Worm (Caenorhabditis elegans): Measurements from ENCODE around the gene tsp-20.

DNA sequence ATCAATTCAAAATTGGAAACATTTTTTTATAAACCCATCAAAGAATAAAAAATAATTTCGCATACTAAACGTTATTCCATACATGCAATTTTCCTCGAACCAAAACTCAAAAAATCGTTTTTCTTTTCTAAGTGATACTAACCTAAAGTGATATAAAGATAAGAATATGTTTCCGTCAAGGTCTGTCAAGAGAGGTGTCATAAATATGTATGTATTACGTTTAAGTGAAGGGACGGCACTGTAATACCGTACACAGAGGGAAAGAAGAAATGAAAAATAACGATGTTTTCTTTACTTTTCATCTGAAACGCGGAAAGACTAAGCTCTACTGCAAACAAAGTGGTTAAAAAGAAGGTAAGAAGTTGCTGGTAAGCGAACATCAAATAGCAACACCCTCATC lies 27.4 kb downstream of the tsp-20 start:
- no peak for TF ChIP-seq nhr-28 (tag; optimal IDR thresholded peaks at IDR 0.05)
- no peak for TF ChIP-seq lin-39 (tag; optimal IDR thresholded peaks at IDR 0.05)
- TF ChIP-seq fkh-10 (GFP tag; optimal IDR thresholded peaks at IDR 0.05) = no peak
- no peak for TF ChIP-seq unc-62 (GFP tag; optimal IDR thresholded peaks at IDR 0.05)
- TF ChIP-seq egl-5 (tag; optimal IDR thresholded peaks at IDR 0.05) = no peak
